Fruit fly (Drosophila melanogaster) whole organism, prepupa: Measurements from ENCODE around the gene CG31917.

Experiments used
- Blimp-1 ChIP-seq: fragments of 200-800 bp; sonication (Bioruptor generic); optimal IDR thresholded peaks from 3 replicates; lab custom pipeline; 2017; ENCODE audit warnings: missing biosample characterization, missing genetic modification characterization, mild to moderate bottlenecking, moderate library complexity, missing genetic modification reagents
- CG10631 ChIP-seq: fragments of 200-800 bp; sonication (Bioruptor generic); optimal IDR thresholded peaks from 2 replicates; lab custom pipeline; 2016; ENCODE audit warnings: missing biosample characterization, missing genetic modification characterization
- CG10669 ChIP-seq: fragments of 200-800 bp; sonication (Bioruptor generic); optimal IDR thresholded peaks from 3 replicates; lab custom pipeline; 2018; ENCODE audit warnings: missing biosample characterization, mild to moderate bottlenecking, missing genetic modification characterization, moderate library complexity
- CG11762 ChIP-seq: fragments of 200-800 bp; sonication (Bioruptor generic); optimal IDR thresholded peaks from 3 replicates; lab custom pipeline; 2016; ENCODE audit warnings: missing biosample characterization, missing genetic modification characterization; ENCODE audit not compliant: insufficient read depth
- CG11902 ChIP-seq: fragments of 200-800 bp; sonication (Bioruptor generic); optimal IDR thresholded peaks from 3 replicates; lab custom pipeline; 2016; ENCODE audit warnings: missing biosample characterization, missing genetic modification characterization
- CG1621 ChIP-seq: fragments of 200-800 bp; sonication (Bioruptor generic); optimal IDR thresholded peaks from 3 replicates; lab custom pipeline; 2018; ENCODE audit warnings: missing biosample characterization, mild to moderate bottlenecking, missing genetic modification characterization
- CG16779 ChIP-seq: fragments of 200-800 bp; sonication (Bioruptor generic); optimal IDR thresholded peaks from 3 replicates; lab custom pipeline; 2017; ENCODE audit warnings: missing biosample characterization, mild to moderate bottlenecking, missing genetic modification characterization
- CG3032 ChIP-seq: fragments of 200-800 bp; optimal IDR thresholded peaks from 2 replicates; lab custom pipeline; 2019; ENCODE audit warnings: missing biosample characterization, mild to moderate bottlenecking, missing genetic modification characterization, moderate library complexity
- CG31627 ChIP-seq: fragments of 200-800 bp; sonication (Bioruptor generic); optimal IDR thresholded peaks from 3 replicates; lab custom pipeline; 2016; ENCODE audit warnings: missing biosample characterization, missing genetic modification characterization
- CG32006 ChIP-seq: fragments of 200-800 bp; sonication (Bioruptor generic); optimal IDR thresholded peaks from 3 replicates; lab custom pipeline; 2017; ENCODE audit warnings: missing biosample characterization, mild to moderate bottlenecking, missing genetic modification characterization
- CG34406 ChIP-seq: fragments of 200-800 bp; sonication (Bioruptor generic); optimal IDR thresholded peaks from 3 replicates; lab custom pipeline; 2016; ENCODE audit warnings: missing biosample characterization, missing genetic modification characterization
- CG3919 ChIP-seq: fragments of 200-800 bp; sonication (Bioruptor generic); optimal IDR thresholded peaks from 3 replicates; lab custom pipeline; 2016; ENCODE audit warnings: missing biosample characterization, missing genetic modification characterization
- CG6163 ChIP-seq: fragments of 200-800 bp; sonication (Bioruptor generic); IDR thresholded peaks from 3 replicates; pipeline ENCODE4 v1.3.6; 2022; ENCODE audit warnings: missing biosample characterization, missing genetic modification characterization
- CG6276 ChIP-seq: fragments of 200-800 bp; sonication (Bioruptor generic); optimal IDR thresholded peaks from 2 replicates; lab custom pipeline; 2017; ENCODE audit warnings: missing biosample characterization, mild to moderate bottlenecking, missing genetic modification characterization
- CG6792 ChIP-seq: fragments of 200-800 bp; sonication (Bioruptor generic); optimal IDR thresholded peaks from 3 replicates; lab custom pipeline; 2016; ENCODE audit warnings: missing biosample characterization, missing genetic modification characterization
- CG6854 ChIP-seq: fragments of 200-800 bp; sonication (Bioruptor generic); optimal IDR thresholded peaks from 2 replicates; lab custom pipeline; 2017; ENCODE audit warnings: missing biosample characterization, mild to moderate bottlenecking, missing genetic modification characterization
- CG7368 ChIP-seq: fragments of 200-800 bp; sonication (Bioruptor generic); optimal IDR thresholded peaks from 3 replicates; lab custom pipeline; 2016; ENCODE audit warnings: missing biosample characterization, missing genetic modification characterization
- CG8119 ChIP-seq: fragments of 200-800 bp; sonication (Bioruptor generic); IDR thresholded peaks from 3 replicates; pipeline ENCODE4 v1.3.6; 2022; ENCODE audit warnings: missing biosample characterization, missing genetic modification characterization
- CG8319 ChIP-seq: fragments of 200-800 bp; sonication (Bioruptor generic); optimal IDR thresholded peaks from 3 replicates; lab custom pipeline; 2016; ENCODE audit warnings: missing biosample characterization, missing genetic modification characterization
- CG8632 ChIP-seq: fragments of 200-800 bp; sonication (Bioruptor generic); optimal IDR thresholded peaks from 3 replicates; lab custom pipeline; 2016; ENCODE audit warnings: missing biosample characterization, missing genetic modification characterization
- CG9139 ChIP-seq: fragments of 200-800 bp; sonication (Bioruptor generic); optimal IDR thresholded peaks from 3 replicates; lab custom pipeline; 2017; ENCODE audit warnings: missing biosample characterization, mild to moderate bottlenecking, missing genetic modification characterization
- Eip78C ChIP-seq: fragments of 200-800 bp; sonication (Bioruptor generic); peaks from one replicate; lab custom pipeline; 2016; ENCODE audit warnings: missing biosample characterization, missing genetic modification characterization
- Eip93F ChIP-seq: fragments of 200-800 bp; sonication (Bioruptor generic); optimal IDR thresholded peaks from 2 replicates; lab custom pipeline; 2016; ENCODE audit warnings: missing biosample characterization, mild to moderate bottlenecking, missing genetic modification characterization
- Ets21C ChIP-seq: fragments of 200-800 bp; sonication (Bioruptor generic); optimal IDR thresholded peaks from 3 replicates; lab custom pipeline; 2016; ENCODE audit warnings: missing biosample characterization, missing genetic modification characterization
- Ets96B ChIP-seq: fragments of 200-800 bp; optimal IDR thresholded peaks from 2 replicates; lab custom pipeline; 2019; ENCODE audit warnings: missing biosample characterization, mild to moderate bottlenecking, missing genetic modification characterization, moderate library complexity
- Gug ChIP-seq: fragments of 200-800 bp; sonication (Bioruptor generic); IDR thresholded peaks from 2 replicates; pipeline ENCODE4 v1.3.6; 2022; ENCODE audit warnings: missing biosample characterization, missing genetic modification characterization
- Hr38 ChIP-seq: sonication (Bioruptor generic); optimal IDR thresholded peaks from 2 replicates; lab custom pipeline; 2016; ENCODE audit warnings: missing biosample characterization, missing genetic modification characterization
- Hr4 ChIP-seq: fragments of 200-800 bp; sonication (Bioruptor generic); optimal IDR thresholded peaks from 3 replicates; lab custom pipeline; 2016; ENCODE audit warnings: missing biosample characterization, missing genetic modification characterization
- Lpt ChIP-seq: fragments of 200-800 bp; sonication (Bioruptor generic); optimal IDR thresholded peaks from 3 replicates; lab custom pipeline; 2016; ENCODE audit warnings: missing biosample characterization, missing genetic modification characterization
- Met ChIP-seq: fragments of 200-800 bp; sonication (Bioruptor generic); optimal IDR thresholded peaks from 3 replicates; lab custom pipeline; 2016; ENCODE audit warnings: missing biosample characterization, missing genetic modification characterization
- OdsH ChIP-seq: fragments of 200-800 bp; sonication (Bioruptor generic); optimal IDR thresholded peaks from 3 replicates; lab custom pipeline; 2016; ENCODE audit warnings: missing biosample characterization, missing genetic modification characterization
- Sox14 ChIP-seq: fragments of 200-800 bp; sonication (Bioruptor generic); optimal IDR thresholded peaks from 3 replicates; lab custom pipeline; 2016; ENCODE audit warnings: missing biosample characterization, missing genetic modification characterization
- Sox15 ChIP-seq: fragments of 200-800 bp; sonication (Bioruptor generic); optimal IDR thresholded peaks from 3 replicates; lab custom pipeline; 2016; ENCODE audit warnings: missing biosample characterization, missing genetic modification characterization
- achi ChIP-seq: fragments of 200-800 bp; sonication (Bioruptor generic); optimal IDR thresholded peaks from 3 replicates; lab custom pipeline; 2016; ENCODE audit warnings: missing biosample characterization, missing genetic modification characterization
- acj6 ChIP-seq: fragments of 200-800 bp; sonication (Bioruptor generic); optimal IDR thresholded peaks from 3 replicates; lab custom pipeline; 2016; ENCODE audit warnings: missing biosample characterization, missing genetic modification characterization
- cyc ChIP-seq: fragments of 200-800 bp; sonication (Bioruptor generic); optimal IDR thresholded peaks from 3 replicates; lab custom pipeline; 2016; ENCODE audit warnings: missing biosample characterization, missing genetic modification characterization
- dsx ChIP-seq: fragments of 200-800 bp; optimal IDR thresholded peaks from 3 replicates; lab custom pipeline; 2019; ENCODE audit warnings: missing biosample characterization, mild to moderate bottlenecking, missing genetic modification characterization, moderate library complexity; ENCODE audit not compliant: poor library complexity, severe bottlenecking
- eg ChIP-seq: fragments of 200-800 bp; sonication (Bioruptor generic); IDR thresholded peaks from 3 replicates; pipeline ENCODE4 v1.3.6; 2022; ENCODE audit warnings: missing biosample characterization, missing genetic modification characterization
- fd85E ChIP-seq: fragments of 200-800 bp; sonication (Bioruptor generic); optimal IDR thresholded peaks from 3 replicates; lab custom pipeline; 2016; ENCODE audit warnings: missing biosample characterization, missing genetic modification characterization
- net ChIP-seq: fragments of 200-800 bp; sonication (Bioruptor generic); optimal IDR thresholded peaks from 3 replicates; lab custom pipeline; 2016; ENCODE audit warnings: missing biosample characterization, missing genetic modification characterization
- pdm3 ChIP-seq: fragments of 200-800 bp; sonication (Bioruptor generic); optimal IDR thresholded peaks from 3 replicates; lab custom pipeline; 2016; ENCODE audit warnings: missing biosample characterization, missing genetic modification characterization
- spab ChIP-seq: fragments of 200-800 bp; sonication (Bioruptor generic); optimal IDR thresholded peaks from 2 replicates; lab custom pipeline; 2017; ENCODE audit warnings: missing biosample characterization, mild to moderate bottlenecking, missing genetic modification characterization, missing genetic modification reagents
- svp ChIP-seq: fragments of 200-800 bp; sonication (Bioruptor generic); peaks from one replicate; lab custom pipeline; 2016; ENCODE audit warnings: missing biosample characterization, missing genetic modification characterization
- topi ChIP-seq: fragments of 200-800 bp; sonication (Bioruptor generic); optimal IDR thresholded peaks from 3 replicates; lab custom pipeline; 2016; ENCODE audit warnings: missing biosample characterization, missing genetic modification characterization
- vri ChIP-seq: fragments of 200-800 bp; sonication (Bioruptor generic); optimal IDR thresholded peaks from 3 replicates; lab custom pipeline; 2016; ENCODE audit warnings: missing biosample characterization, mild to moderate bottlenecking, missing genetic modification characterization

Gene CG31917

dm6 chr2L:5000287-5000871, 10.3 kb downstream of the CG31917 start (continued):
- TF ChIP-seq acj6 (GFP tag; lab: Kevin White, UChicago), result peak; percentile 84
- peak; percentile 77 for TF ChIP-seq CG9139 (GFP tag; lab: Kevin White, UChicago)
- peak; percentile 83 for TF ChIP-seq CG10669 (GFP tag; lab: Kevin White, UChicago)
- TF ChIP-seq Ets96B, result peak; percentile 87
- TF ChIP-seq Met (GFP tag; lab: Kevin White, UChicago), result peak; percentile 85
- TF ChIP-seq Sox14 (GFP tag; lab: Kevin White, UChicago), result peak; percentile 85
- peak; percentile 87 for TF ChIP-seq CG6792 (GFP tag; lab: Kevin White, UChicago)
- TF ChIP-seq Hr38 (GFP tag; lab: Kevin White, UChicago), result no peak
- TF ChIP-seq CG16779 (tag; lab: Kevin White, UChicago), result peak; percentile 67
- peak; percentile 75 for TF ChIP-seq cyc (GFP tag; lab: Kevin White, UChicago)
- TF ChIP-seq CG6854, result peak; percentile 79
- peak; percentile 60 for TF ChIP-seq fd85E (GFP tag; lab: Kevin White, UChicago)
- TF ChIP-seq CG6276, result peak; percentile 62
- TF ChIP-seq pdm3 (GFP tag; lab: Kevin White, UChicago), result peak; percentile 88
- peak; percentile 88 for TF ChIP-seq topi (GFP tag; lab: Kevin White, UChicago)
- TF ChIP-seq Blimp-1, result peak; percentile 57
- TF ChIP-seq achi (GFP tag; lab: Kevin White, UChicago), result peak; percentile 73
- TF ChIP-seq CG8319 (GFP tag; lab: Kevin White, UChicago), result peak; percentile 53
- peak; percentile 74 for TF ChIP-seq net
- TF ChIP-seq CG3919 (GFP tag; lab: Kevin White, UChicago), result peak; percentile 84
- peak; percentile 82 for TF ChIP-seq CG8119 (GFP tag; lab: Robert Waterston, UW)
- TF ChIP-seq spab (GFP tag; lab: Kevin White, UChicago), result peak; percentile 84
- TF ChIP-seq CG11762 (GFP tag; lab: Kevin White, UChicago), result peak; percentile 72
- TF ChIP-seq CG3032 (tag; lab: Kevin White, UChicago), result peak; percentile 88
- peak; percentile 46 for TF ChIP-seq Lpt
- TF ChIP-seq CG34406, result peak; percentile 80
- TF ChIP-seq Hr4 (GFP tag; lab: Kevin White, UChicago), result peak; percentile 73

dm6 chr2L:4999389-5000032, 11.1 kb downstream of the CG31917 start:
- TF ChIP-seq Ets96B (peak; percentile 68), CG6163 (peak; percentile 91), Sox15 (GFP tag; lab: Kevin White, UChicago) (peak; percentile 54), CG32006 (GFP tag; lab: Kevin White, UChicago) (peak; percentile 78), cyc (GFP tag; lab: Kevin White, UChicago) (peak; percentile 68), svp (GFP tag; lab: Kevin White, UChicago) (peak; percentile 80), CG31627 (GFP tag; lab: Kevin White, UChicago) (peak; percentile 74), Sox14 (GFP tag; lab: Kevin White, UChicago) (peak; percentile 71), CG10669 (GFP tag; lab: Kevin White, UChicago) (peak; percentile 51), Gug (GFP tag; lab: Robert Waterston, UW) (peak; percentile 77), CG6854 (no peak), CG10631 (peak; percentile 74), Hr38 (GFP tag; lab: Kevin White, UChicago) (no peak), CG8632 (GFP tag; lab: Kevin White, UChicago) (peak; percentile 63), CG6792 (GFP tag; lab: Kevin White, UChicago) (peak; percentile 34), CG34406 (peak; percentile 47), CG7368 (GFP tag; lab: Kevin White, UChicago) (peak; percentile 43), Met (GFP tag; lab: Kevin White, UChicago) (peak; percentile 73), dsx (GFP tag; lab: Kevin White, UChicago) (no peak), OdsH (GFP tag; lab: Kevin White, UChicago) (peak; percentile 78), pdm3 (GFP tag; lab: Kevin White, UChicago) (peak; percentile 76), net (peak; percentile 67), fd85E (GFP tag; lab: Kevin White, UChicago) (no peak), Lpt (peak; percentile 60), Ets21C (peak; percentile 55), vri (GFP tag; lab: Kevin White, UChicago) (peak; percentile 87), eg (peak; percentile 91), CG16779 (tag; lab: Kevin White, UChicago) (peak; percentile 56), CG11902 (GFP tag; lab: Kevin White, UChicago) (peak; percentile 38), CG6276 (peak; percentile 73), Eip78C (GFP tag; lab: Kevin White, UChicago) (peak; percentile 90), Eip93F (GFP tag; lab: Kevin White, UChicago) (no peak), acj6 (GFP tag; lab: Kevin White, UChicago) (peak; percentile 77), CG1621 (tag; lab: Kevin White, UChicago) (no peak), CG8119 (GFP tag; lab: Robert Waterston, UW) (peak; percentile 75), achi (GFP tag; lab: Kevin White, UChicago) (peak; percentile 78), topi (GFP tag; lab: Kevin White, UChicago) (peak; percentile 73)
